Fruit fly (Drosophila melanogaster) whole organism, pupa: ENCODE measurements around the gene mri.

ENCODE experiments used
- CG12605 ChIP-seq: fragments of 200-800 bp; sonication (Bioruptor generic); IDR thresholded peaks from 2 replicates; pipeline ENCODE4 v1.3.6; 2022; ENCODE audit warnings: missing biosample characterization, missing genetic modification characterization
- CG32121 ChIP-seq: fragments of 200-800 bp; sonication (Bioruptor generic); IDR thresholded peaks from 2 replicates; pipeline ENCODE4 v1.3.6; 2022; ENCODE audit warnings: missing biosample characterization, missing genetic modification characterization
- CG8159 ChIP-seq: fragments of 200-800 bp; sonication (Bioruptor generic); optimal IDR thresholded peaks from 3 replicates; lab custom pipeline; 2018; ENCODE audit warnings: missing biosample characterization, mild to moderate bottlenecking, missing genetic modification characterization, moderate library complexity
- CG9948 ChIP-seq: fragments of 200-800 bp; sonication (Bioruptor generic); optimal IDR thresholded peaks from 2 replicates; lab custom pipeline; 2018; ENCODE audit warnings: missing biosample characterization, mild to moderate bottlenecking, missing genetic modification characterization, moderate library complexity
- EcR ChIP-seq: fragments of 200-800 bp; sonication (Bioruptor generic); optimal IDR thresholded peaks from 3 replicates; lab custom pipeline; 2019; ENCODE audit warnings: missing biosample characterization, missing genetic modification characterization, mild to moderate bottlenecking, moderate library complexity, missing genetic modification reagents
- Ets98B ChIP-seq: fragments of 200-800 bp; sonication (Bioruptor generic); IDR thresholded peaks from 2 replicates; pipeline ENCODE4 v1.3.6; 2022; ENCODE audit warnings: missing biosample characterization, missing genetic modification characterization
- Pif1A ChIP-seq: fragments of 200-800 bp; sonication (Bioruptor generic); optimal IDR thresholded peaks from 3 replicates; lab custom pipeline; 2016; ENCODE audit warnings: missing biosample characterization, missing genetic modification characterization
- fd96Ca ChIP-seq: fragments of 200-800 bp; sonication (Bioruptor generic); IDR thresholded peaks from 3 replicates; pipeline ENCODE4 v1.3.6; 2022; ENCODE audit warnings: missing biosample characterization, missing genetic modification characterization
- gl ChIP-seq: fragments of 200-800 bp; sonication (Bioruptor generic); optimal IDR thresholded peaks from 2 replicates; lab custom pipeline; 2018; ENCODE audit warnings: missing biosample characterization, mild to moderate bottlenecking, missing genetic modification characterization
- rn ChIP-seq: fragments of 200-800 bp; sonication (Bioruptor generic); IDR thresholded peaks from 2 replicates; pipeline ENCODE4 v1.3.6; 2022; ENCODE audit warnings: missing biosample characterization, missing genetic modification characterization

dm6 chr3L:211200-211599 lies 11.2 kb downstream of the mri start, which contains the start of gene Prp4k:
- no peak for TF ChIP-seq fd96Ca (GFP tag; lab: Robert Waterston, UW)
- no peak for TF ChIP-seq CG9948 (tag; lab: Kevin White, UChicago)
- TF ChIP-seq CG8159 (tag; lab: Kevin White, UChicago), result no peak
- TF ChIP-seq CG12605 (GFP tag; lab: Robert Waterston, UW), result no peak
- peak; percentile 48 for TF ChIP-seq EcR (GFP tag; lab: Kevin White, UChicago)
- no peak for TF ChIP-seq rn (GFP tag; lab: Robert Waterston, UW)
- no peak for TF ChIP-seq Pif1A (GFP tag; lab: Kevin White, UChicago)
- no peak for TF ChIP-seq CG32121 (GFP tag; lab: Robert Waterston, UW)
- TF ChIP-seq gl (tag; lab: Kevin White, UChicago), result no peak
- TF ChIP-seq Ets98B (GFP tag; lab: Robert Waterston, UW), result no peak
